Worm (Caenorhabditis elegans) whole organism, early embryonic: ENCODE results near the gene fbxb-79.

Source experiments
- F13C5.2 ChIP-seq: sonication (generic microtip); optimal IDR thresholded peaks from 2 replicates; lab custom pipeline; 2017; ENCODE audit warnings: mild to moderate bottlenecking, missing genetic modification characterization, inconsistent platforms, missing compliant biosample characterization
- ama-1 ChIP-seq: fragments of 150-350 bp; optimal IDR thresholded peaks from 2 replicates; lab custom pipeline; 2014
- ceh-13 ChIP-seq: fragments of 200-800 bp; sonication (Bioruptor generic); optimal IDR thresholded peaks from 2 replicates; lab custom pipeline; 2018; ENCODE audit warnings: mild to moderate bottlenecking, missing genetic modification characterization, missing compliant biosample characterization
- ceh-36 ChIP-seq: sonication (generic microtip); optimal IDR thresholded peaks from 2 replicates; lab custom pipeline; 2016; ENCODE audit warnings: missing genetic modification characterization, inconsistent platforms, missing compliant biosample characterization
- hmbx-1 ChIP-seq: sonication (generic microtip); optimal IDR thresholded peaks from 2 replicates; lab custom pipeline; 2016; ENCODE audit warnings: mild to moderate bottlenecking, missing genetic modification characterization, missing compliant biosample characterization
- hnd-1 ChIP-seq: sonication (generic microtip); optimal IDR thresholded peaks from 2 replicates; lab custom pipeline; 2016; ENCODE audit warnings: missing genetic modification characterization, missing compliant biosample characterization
- tbx-11 ChIP-seq: fragments of 200-800 bp; sonication (Bioruptor generic); IDR thresholded peaks from 2 replicates; pipeline ENCODE4 v1.3.6; 2022; ENCODE audit warnings: missing genetic modification characterization, missing compliant biosample characterization

DNA sequence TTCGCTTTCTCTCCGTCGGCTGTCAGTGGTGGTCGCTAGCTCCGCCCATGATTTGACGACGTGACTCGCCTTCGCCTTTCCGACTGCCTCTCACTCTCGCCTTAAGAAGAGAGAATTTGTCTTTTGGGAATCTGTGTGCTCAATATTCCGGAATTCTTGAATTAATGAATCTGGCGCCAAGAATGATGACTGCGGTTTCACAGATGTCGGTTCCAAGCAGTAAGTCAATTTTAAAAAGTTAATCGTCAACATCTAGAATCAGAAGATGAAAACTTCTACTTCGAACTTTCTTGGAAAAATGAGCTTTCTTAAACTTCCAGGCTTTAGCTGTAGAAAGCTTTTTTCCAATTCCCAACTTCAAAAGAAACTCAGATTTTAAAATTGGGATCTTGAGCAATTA is 19.7 kb downstream of the fbxb-79 start, which contains the start of gene nhr-67:
- TF ChIP-seq ceh-36 (tag; lab: Kevin White, UChicago) (no peak), hmbx-1 (tag; lab: Kevin White, UChicago) (no peak), F13C5.2 (tag; lab: Kevin White, UChicago) (no peak), ama-1 (lab: Kevin White, UChicago) (no peak), ceh-13 (GFP tag; lab: Kevin White, UChicago) (no peak), hnd-1 (no peak), tbx-11 (GFP tag; lab: Robert Waterston, UW) (no peak)
